Worm (Caenorhabditis elegans): ENCODE measurements around the gene R07G3.8.

ce11 chrII:7614334-7614733 lies 6.0 kb downstream of the R07G3.8 start:
- TF ChIP-seq nhr-77 (tag; optimal IDR thresholded peaks at IDR 0.05) (no peak), mdl-1 (tag; optimal IDR thresholded peaks at IDR 0.05) (no peak), fos-1 (tag; optimal IDR thresholded peaks at IDR 0.05) (no peak), ceh-82 (tag; optimal IDR thresholded peaks at IDR 0.05) (no peak), hlh-17 (GFP tag; optimal IDR thresholded peaks at IDR 0.05; ENCODE audit: borderline replicate concordance) (no peak), nhr-90 (tag; optimal IDR thresholded peaks at IDR 0.05; ENCODE audit: poor library complexity) (no peak), pqm-1 (tag; optimal IDR thresholded peaks at IDR 0.05) (no peak), efl-1 (optimal IDR thresholded peaks at IDR 0.05) (no peak), efl-1 (GFP tag; optimal IDR thresholded peaks at IDR 0.05 in 1 of 2) (no peak), lsy-2 (tag; optimal IDR thresholded peaks at IDR 0.05) (no peak), nhr-85 (tag) (no peak), snpc-4 (tag; optimal IDR thresholded peaks at IDR 0.05) (no peak), ztf-11 (tag; optimal IDR thresholded peaks at IDR 0.05) (no peak)

All from whole organism, L1 larva.